Fruit fly (Drosophila melanogaster) whole organism, adult: ENCODE measurements around the gene Dyrk3.

Experiments used
- CG14711 ChIP-seq: fragments of 200-800 bp; sonication (Bioruptor generic); optimal IDR thresholded peaks from 2 replicates; lab custom pipeline; 2018; ENCODE audit warnings: missing biosample characterization, mild to moderate bottlenecking, missing genetic modification characterization, moderate library complexity
- CG7045 ChIP-seq: fragments of 200-800 bp; sonication (Bioruptor generic); optimal IDR thresholded peaks from 2 replicates; lab custom pipeline; 2017; ENCODE audit warnings: missing biosample characterization, mild to moderate bottlenecking, missing genetic modification characterization
- Crg-1 ChIP-seq: fragments of 200-800 bp; sonication (Bioruptor generic); optimal IDR thresholded peaks from 2 replicates; lab custom pipeline; 2016; ENCODE audit warnings: missing biosample characterization, missing genetic modification characterization
- Mnt ChIP-seq: fragments of 200-800 bp; sonication (Bioruptor generic); optimal IDR thresholded peaks from 2 replicates; lab custom pipeline; 2016; ENCODE audit warnings: missing biosample characterization, mild to moderate bottlenecking, missing genetic modification characterization
- bab1 ChIP-seq: fragments of 200-800 bp; sonication (Bioruptor generic); optimal IDR thresholded peaks from 3 replicates; lab custom pipeline; 2019; ENCODE audit warnings: missing biosample characterization, mild to moderate bottlenecking, missing genetic modification characterization, moderate library complexity
- cnc ChIP-seq, 2 experiments: fragments of >200 bp; optimal IDR thresholded peaks; 2 replicates each; lab custom pipeline; 2017
- kay ChIP-seq: fragments of 200-800 bp; sonication (Bioruptor generic); peaks from one replicate; lab custom pipeline; 2016; ENCODE audit warnings: missing biosample characterization, missing genetic modification characterization, borderline replicate concordance

- TF ChIP-seq CG7045 (no peak), kay (GFP tag; lab: Kevin White, UChicago) (no peak), cnc (optimal IDR thresholded peaks at IDR 0.05; lab: Kevin White, UChicago) (no peak), Crg-1 (no peak), bab1 (GFP tag; lab: Kevin White, UChicago) (no peak), Mnt (GFP tag; lab: Kevin White, UChicago) (no peak), CG14711 (tag; lab: Kevin White, UChicago) (no peak)
These were observed 2.8 kb upstream of the Dyrk3 start for dm6 chr4:1233351-1233750.
